Worm (Caenorhabditis elegans) whole organism, young adult: Measurements from ENCODE around the gene C27F2.4.

Source experiments
- B0035.1 ChIP-seq: sonication (generic microtip); optimal IDR thresholded peaks from 2 replicates; lab custom pipeline; 2016; ENCODE audit warnings: missing genetic modification characterization, mild to moderate bottlenecking, missing compliant biosample characterization, missing genotype, missing genetic modification reagents
- B0261.1 ChIP-seq: sonication (generic microtip); optimal IDR thresholded peaks from 2 replicates; lab custom pipeline; 2016; ENCODE audit warnings: mild to moderate bottlenecking, missing genetic modification characterization, moderate library complexity, missing compliant biosample characterization
- C06A6.2 ChIP-seq: fragments of 200-800 bp; sonication (Bioruptor generic); conservative IDR thresholded peaks from 2 replicates; pipeline ENCODE4 v1.3.6; 2022; ENCODE audit warnings: missing genetic modification characterization, missing compliant biosample characterization
- D2030.7 ChIP-seq: fragments of 200-800 bp; sonication (Bioruptor generic); IDR thresholded peaks from 2 replicates; pipeline ENCODE4 v1.3.6; 2022; ENCODE audit warnings: missing genetic modification reagents, missing genetic modification characterization, missing compliant biosample characterization
- F37B4.10 ChIP-seq: fragments of 200-800 bp; sonication (Bioruptor generic); IDR thresholded peaks from 2 replicates; pipeline ENCODE4 v1.3.6; 2022; ENCODE audit warnings: missing genetic modification characterization, missing compliant biosample characterization
- F52B5.7 ChIP-seq: sonication (generic microtip); optimal IDR thresholded peaks from 2 replicates; lab custom pipeline; 2016; ENCODE audit warnings: mild to moderate bottlenecking, missing genetic modification characterization, missing compliant biosample characterization
- F57A8.1 ChIP-seq: fragments of 200-800 bp; sonication (Bioruptor generic); optimal IDR thresholded peaks from 2 replicates; lab custom pipeline; 2018; ENCODE audit warnings: mild to moderate bottlenecking, missing genetic modification characterization, moderate library complexity, missing compliant biosample characterization
- K11D2.4 ChIP-seq: fragments of 200-800 bp; sonication (Bioruptor generic); IDR thresholded peaks from 2 replicates; pipeline ENCODE4 v1.3.6; 2022; ENCODE audit warnings: missing genetic modification reagents, missing genetic modification characterization, missing compliant biosample characterization
- T07F8.4 ChIP-seq: sonication (generic microtip); optimal IDR thresholded peaks from 2 replicates; lab custom pipeline; 2016; ENCODE audit warnings: mild to moderate bottlenecking, missing genetic modification characterization, moderate library complexity, missing compliant biosample characterization
- Y53G8AR.9 ChIP-seq: fragments of 200-800 bp; sonication (Bioruptor generic); conservative IDR thresholded peaks from 2 replicates; pipeline ENCODE4 v1.3.6; 2022; ENCODE audit warnings: missing genetic modification reagents, missing genetic modification characterization, missing compliant biosample characterization
- ZK185.1 ChIP-seq: sonication (generic microtip); optimal IDR thresholded peaks from 2 replicates; lab custom pipeline; 2016; ENCODE audit warnings: mild to moderate bottlenecking, missing genetic modification characterization, missing compliant biosample characterization; ENCODE audit not compliant: poor library complexity, severe bottlenecking
- ama-1 ChIP-seq, 3 experiments: fragments of 150-350 bp in 1 of 3; sonication (generic microtip) in 2 of 3; optimal IDR thresholded peaks; 2 replicates each; lab custom pipeline; 2014 to 2018; ENCODE audit warnings: missing biosample characterization in 2 of 3, missing genetic modification characterization in 2 of 3, missing genetic modification reagents in 2 of 3
- aptf-2 ChIP-seq: fragments of 200-800 bp; sonication (Bioruptor generic); conservative IDR thresholded peaks from 2 replicates; pipeline ENCODE4 v1.3.6; 2022; ENCODE audit warnings: missing genetic modification reagents, missing genetic modification characterization, missing compliant biosample characterization
- atf-7 ChIP-seq: sonication (generic microtip); optimal IDR thresholded peaks from 2 replicates; lab custom pipeline; 2017; ENCODE audit warnings: mild to moderate bottlenecking, missing genetic modification characterization, missing compliant biosample characterization
- athp-1 ChIP-seq: sonication (generic microtip); optimal IDR thresholded peaks from 2 replicates; lab custom pipeline; 2017; ENCODE audit warnings: mild to moderate bottlenecking, missing genetic modification characterization, missing compliant biosample characterization
- attf-6 ChIP-seq: fragments of 200-800 bp; sonication (Bioruptor generic); IDR thresholded peaks from 2 replicates; pipeline ENCODE4 v1.3.6; 2022; ENCODE audit warnings: missing genetic modification reagents, missing genetic modification characterization, missing compliant biosample characterization
- ccch-3 ChIP-seq: fragments of 200-800 bp; sonication (Bioruptor generic); optimal IDR thresholded peaks from 2 replicates; lab custom pipeline; 2018; ENCODE audit warnings: mild to moderate bottlenecking, missing genetic modification characterization, missing compliant biosample characterization
- cebp-2 ChIP-seq: fragments of 200-800 bp; sonication (Bioruptor generic); IDR thresholded peaks from 2 replicates; pipeline ENCODE4 v1.3.6; 2022; ENCODE audit warnings: missing genetic modification characterization, missing compliant biosample characterization
- ceh-58 ChIP-seq: fragments of 200-800 bp; sonication (Bioruptor generic); IDR thresholded peaks from 2 replicates; pipeline ENCODE4 v1.3.6; 2022; ENCODE audit warnings: missing genetic modification characterization, missing compliant biosample characterization
- ceh-79 ChIP-seq: sonication (generic microtip); optimal IDR thresholded peaks from 2 replicates; lab custom pipeline; 2017; ENCODE audit warnings: mild to moderate bottlenecking, missing genetic modification characterization, missing compliant biosample characterization
- dox-1 ChIP-seq: fragments of 200-800 bp; sonication (Bioruptor generic); IDR thresholded peaks from 2 replicates; pipeline ENCODE4 v1.3.6; 2022; ENCODE audit warnings: missing genetic modification reagents, missing genetic modification characterization, missing compliant biosample characterization
- egrh-3 ChIP-seq: fragments of 200-800 bp; sonication (Bioruptor generic); IDR thresholded peaks from 2 replicates; pipeline ENCODE4 v1.3.6; 2022; ENCODE audit warnings: missing genetic modification reagents, missing genetic modification characterization, missing compliant biosample characterization
- hlh-12 ChIP-seq: sonication (generic microtip); optimal IDR thresholded peaks from 2 replicates; lab custom pipeline; 2016; ENCODE audit warnings: missing genetic modification characterization, missing compliant biosample characterization
- let-607 ChIP-seq, 2 experiments: fragments of 200-800 bp in 1 of 2; sonication (Bioruptor generic) in 1 of 2; sonication (generic microtip) in 1 of 2; optimal IDR thresholded peaks; 2 replicates each; lab custom pipeline; 2016 to 2018; ENCODE audit warnings: mild to moderate bottlenecking in 2 of 2, missing compliant biosample characterization in 2 of 2, missing genetic modification characterization in 2 of 2, moderate library complexity in 2 of 2, missing genotype in 1 of 2
- lin-26 ChIP-seq: fragments of 200-800 bp; sonication (Bioruptor generic); IDR thresholded peaks from 2 replicates; pipeline ENCODE4 v1.3.6; 2022; ENCODE audit warnings: missing genetic modification reagents, missing genetic modification characterization, missing compliant biosample characterization
- lir-1 ChIP-seq: fragments of 200-800 bp; sonication (Bioruptor generic); conservative IDR thresholded peaks from 2 replicates; pipeline ENCODE4 v1.3.6; 2022; ENCODE audit warnings: missing genetic modification reagents, missing genetic modification characterization, missing compliant biosample characterization
- lsy-27 ChIP-seq: sonication (generic microtip); optimal IDR thresholded peaks from 2 replicates; lab custom pipeline; 2017; ENCODE audit warnings: missing genetic modification characterization, mild to moderate bottlenecking, missing compliant biosample characterization, antibody characterized with exemption, missing genotype, borderline replicate concordance; ENCODE audit not compliant: insufficient read depth
- madf-3 ChIP-seq: fragments of 200-800 bp; sonication (Bioruptor generic); IDR thresholded peaks from 2 replicates; pipeline ENCODE4 v1.3.6; 2022; ENCODE audit warnings: missing genetic modification reagents, missing genetic modification characterization, missing compliant biosample characterization
- madf-8 ChIP-seq: fragments of 200-800 bp; sonication (Bioruptor generic); conservative IDR thresholded peaks from 2 replicates; pipeline ENCODE4 v1.3.6; 2022; ENCODE audit warnings: missing genetic modification reagents, missing genetic modification characterization, missing compliant biosample characterization
- mcd-1 ChIP-seq: fragments of 200-800 bp; sonication (Bioruptor generic); IDR thresholded peaks from 2 replicates; pipeline ENCODE4 v1.3.6; 2022; ENCODE audit warnings: missing genetic modification reagents, missing genetic modification characterization, missing compliant biosample characterization
- mel-28 ChIP-seq: sonication (generic microtip); optimal IDR thresholded peaks from 2 replicates; lab custom pipeline; 2016; ENCODE audit warnings: borderline replicate concordance, mild to moderate bottlenecking, missing genetic modification characterization, missing compliant biosample characterization
- mxl-1 ChIP-seq: sonication (generic microtip); optimal IDR thresholded peaks from 2 replicates; lab custom pipeline; 2016; ENCODE audit warnings: missing genetic modification characterization, missing compliant biosample characterization
- nfya-2 ChIP-seq: fragments of 200-800 bp; sonication (Bioruptor generic); IDR thresholded peaks from 2 replicates; pipeline ENCODE4 v1.3.6; 2022; ENCODE audit warnings: missing genetic modification reagents, missing genetic modification characterization, missing compliant biosample characterization
- nfyb-1 ChIP-seq: fragments of 200-800 bp; sonication (Bioruptor generic); IDR thresholded peaks from 2 replicates; pipeline ENCODE4 v1.3.6; 2022; ENCODE audit warnings: missing genetic modification reagents, missing genetic modification characterization, missing compliant biosample characterization
- nhr-80 ChIP-seq: sonication (generic microtip); optimal IDR thresholded peaks from 2 replicates; lab custom pipeline; 2016; ENCODE audit warnings: missing genetic modification characterization, missing compliant biosample characterization
- pbrm-1 ChIP-seq: fragments of 200-800 bp; sonication (Bioruptor generic); IDR thresholded peaks from 2 replicates; pipeline ENCODE4 v1.3.6; 2022; ENCODE audit warnings: missing genetic modification reagents, missing genetic modification characterization, missing compliant biosample characterization
- pha-4 ChIP-seq: fragments of 150-350 bp; sonication (generic microtip); optimal IDR thresholded peaks from 2 replicates; lab custom pipeline; 2014; ENCODE audit warnings: missing biosample characterization, missing genetic modification reagents, missing genetic modification characterization
- rec-8 ChIP-seq, 2 experiments: sonication (generic microtip); optimal IDR thresholded peaks; 2 replicates each; lab custom pipeline; 2016; ENCODE audit warnings: mild to moderate bottlenecking in 2 of 2, missing genetic modification characterization in 2 of 2, missing genetic modification reagents in 2 of 2, missing genotype in 2 of 2, missing biosample characterization in 1 of 2, missing compliant biosample characterization in 1 of 2, moderate library complexity in 1 of 2
- sea-2 ChIP-seq: fragments of 200-800 bp; sonication (Bioruptor generic); IDR thresholded peaks from 2 replicates; pipeline ENCODE4 v1.3.6; 2022; ENCODE audit warnings: missing genetic modification characterization, missing compliant biosample characterization
- snpc-1.3 ChIP-seq: sonication (generic microtip); optimal IDR thresholded peaks from 2 replicates; lab custom pipeline; 2017; ENCODE audit warnings: missing genetic modification characterization, mild to moderate bottlenecking, missing compliant biosample characterization, antibody characterized with exemption, moderate library complexity, missing genotype, missing genetic modification reagents; ENCODE audit not compliant: insufficient read depth
- snpc-3.4 ChIP-seq: sonication (generic microtip); optimal IDR thresholded peaks from 2 replicates; lab custom pipeline; 2017; ENCODE audit warnings: missing genetic modification characterization, mild to moderate bottlenecking, missing compliant biosample characterization, antibody characterized with exemption, moderate library complexity, missing genotype, missing genetic modification reagents
- somi-1 ChIP-seq: fragments of 200-800 bp; sonication (Bioruptor generic); optimal IDR thresholded peaks from 2 replicates; lab custom pipeline; 2018; ENCODE audit warnings: mild to moderate bottlenecking, missing genetic modification characterization, missing compliant biosample characterization
- unc-62 ChIP-seq: fragments of 150-350 bp; optimal IDR thresholded peaks from 2 replicates; lab custom pipeline; 2014; ENCODE audit warnings: missing biosample characterization, missing genetic modification reagents, missing genetic modification characterization
- xnd-1 ChIP-seq: sonication (generic microtip); optimal IDR thresholded peaks from 2 replicates; lab custom pipeline; 2016; ENCODE audit warnings: missing genotype, missing genetic modification reagents, missing genetic modification characterization, missing compliant biosample characterization
- zfh-2 ChIP-seq: fragments of 200-800 bp; sonication (Bioruptor generic); conservative IDR thresholded peaks from 2 replicates; pipeline ENCODE4 v1.3.6; 2022; ENCODE audit warnings: missing genetic modification reagents, missing genetic modification characterization, missing compliant biosample characterization
- zim-3 ChIP-seq: sonication (generic microtip); optimal IDR thresholded peaks from 2 replicates; lab custom pipeline; 2017; ENCODE audit warnings: mild to moderate bottlenecking, missing genetic modification characterization, moderate library complexity, missing compliant biosample characterization
- ztf-18 ChIP-seq: sonication (generic microtip); optimal IDR thresholded peaks from 2 replicates; lab custom pipeline; 2016; ENCODE audit warnings: missing genotype, mild to moderate bottlenecking, missing genetic modification characterization, missing compliant biosample characterization

Gene C27F2.4

ce11 chrIII:4917960-4918712, 42.0 kb downstream of the C27F2.4 start, which contains the start of gene rpb-8:
Gene rpb-8 (minus strand): TSS chrIII:4918008.
- TF ChIP-seq F57A8.1 (no peak), K11D2.4 (GFP tag; lab: Robert Waterston, UW) (no peak), rec-8 (tag; optimal IDR thresholded peaks at IDR 0.05; lab: Kevin White, UChicago) (no peak), lsy-27 (no peak), mel-28 (tag; lab: Kevin White, UChicago) (no peak), somi-1 (GFP tag; lab: Kevin White, UChicago) (no peak), attf-6 (GFP tag; lab: Robert Waterston, UW) (no peak), lin-26 (GFP tag; lab: Robert Waterston, UW) (no peak), F52B5.7 (no peak), B0035.1 (tag; lab: Kevin White, UChicago) (no peak), Y53G8AR.9 (GFP tag; lab: Robert Waterston, UW) (no peak), nfya-2 (GFP tag; lab: Robert Waterston, UW) (no peak), sea-2 (GFP tag; lab: Robert Waterston, UW) (no peak), snpc-3.4 (tag; lab: Kevin White, UChicago) (peak; percentile 29), F37B4.10 (no peak), aptf-2 (GFP tag; lab: Robert Waterston, UW) (no peak), ceh-58 (GFP tag; lab: Robert Waterston, UW) (no peak), madf-3 (no peak), B0261.1 (no peak), hlh-12 (tag; lab: Kevin White, UChicago) (no peak), ceh-79 (no peak), zim-3 (no peak), ZK185.1 (tag; lab: Kevin White, UChicago) (no peak), athp-1 (tag; lab: Kevin White, UChicago) (no peak), mxl-1 (tag; lab: Kevin White, UChicago) (no peak), pha-4 (no peak), ztf-18 (tag; lab: Kevin White, UChicago) (no peak), C06A6.2 (no peak), snpc-1.3 (tag; lab: Kevin White, UChicago) (no peak), nfyb-1 (no peak), let-607 (tag; optimal IDR thresholded peaks at IDR 0.05; lab: Kevin White, UChicago) (peak; percentile 85 to 96), xnd-1 (no peak), mcd-1 (0 out of 2 replicates have a peak, but pooled peaks have one; percentile 30), pbrm-1 (GFP tag; lab: Robert Waterston, UW) (no peak), madf-8 (GFP tag; lab: Robert Waterston, UW) (no peak), unc-62 (GFP tag; lab: Kevin White, UChicago) (no peak), nhr-80 (peak; percentile 76), zfh-2 (GFP tag; lab: Robert Waterston, UW) (no peak), D2030.7 (GFP tag; lab: Robert Waterston, UW) (0 out of 2 replicates have a peak, but pooled peaks have one; percentile 17), cebp-2 (GFP tag; lab: Robert Waterston, UW) (no peak), ama-1 (optimal IDR thresholded peaks at IDR 0.05; lab: Kevin White, UChicago) (no peak), ama-1 (GFP tag; optimal IDR thresholded peaks at IDR 0.05; lab: Kevin White, UChicago) (no peak), lir-1 (no peak), ccch-3 (GFP tag; lab: Kevin White, UChicago) (no peak), egrh-3 (GFP tag; lab: Robert Waterston, UW) (no peak), dox-1 (GFP tag; lab: Robert Waterston, UW) (no peak), T07F8.4 (tag; lab: Kevin White, UChicago) (no peak), atf-7 (tag; lab: Kevin White, UChicago) (no peak)
